Fruit fly (Drosophila melanogaster) whole organism, pupa: Measurements from ENCODE around the gene Cyp4g15.

ENCODE experiments used
- CG10348 ChIP-seq: fragments of 200-800 bp; sonication (Bioruptor generic); IDR thresholded peaks from 2 replicates; pipeline ENCODE4 v1.3.6; 2022; ENCODE audit warnings: missing biosample characterization, missing genetic modification characterization
- CG12605 ChIP-seq: fragments of 200-800 bp; sonication (Bioruptor generic); IDR thresholded peaks from 2 replicates; pipeline ENCODE4 v1.3.6; 2022; ENCODE audit warnings: missing biosample characterization, missing genetic modification characterization
- CG13204 ChIP-seq: fragments of 200-800 bp; sonication (Bioruptor generic); optimal IDR thresholded peaks from 2 replicates; lab custom pipeline; 2018; ENCODE audit warnings: missing biosample characterization, mild to moderate bottlenecking, missing genetic modification characterization, moderate library complexity
- CG14655 ChIP-seq: fragments of 200-800 bp; sonication (Bioruptor generic); optimal IDR thresholded peaks from 3 replicates; lab custom pipeline; 2017; ENCODE audit warnings: mild to moderate bottlenecking, missing biosample characterization, missing genetic modification reagents, missing genetic modification characterization
- CG15710 ChIP-seq: fragments of 200-800 bp; sonication (Bioruptor generic); optimal IDR thresholded peaks from 2 replicates; lab custom pipeline; 2018; ENCODE audit warnings: missing biosample characterization, mild to moderate bottlenecking, missing genetic modification characterization, moderate library complexity
- CG17806 ChIP-seq: fragments of 200-800 bp; sonication (Bioruptor generic); optimal IDR thresholded peaks from 2 replicates; lab custom pipeline; 2018; ENCODE audit warnings: missing biosample characterization, mild to moderate bottlenecking, missing genetic modification characterization, moderate library complexity
- CG32121 ChIP-seq: fragments of 200-800 bp; sonication (Bioruptor generic); IDR thresholded peaks from 2 replicates; pipeline ENCODE4 v1.3.6; 2022; ENCODE audit warnings: missing biosample characterization, missing genetic modification characterization
- CG34367 ChIP-seq: fragments of 200-800 bp; sonication (Bioruptor generic); optimal IDR thresholded peaks from 2 replicates; lab custom pipeline; 2018; ENCODE audit warnings: missing biosample characterization, mild to moderate bottlenecking, missing genetic modification characterization
- CG4496 ChIP-seq: fragments of 200-800 bp; sonication (Bioruptor generic); IDR thresholded peaks from 3 replicates; pipeline ENCODE4 v1.3.6; 2022; ENCODE audit warnings: missing biosample characterization, missing genetic modification characterization
- CG8159 ChIP-seq: fragments of 200-800 bp; sonication (Bioruptor generic); optimal IDR thresholded peaks from 3 replicates; lab custom pipeline; 2018; ENCODE audit warnings: missing biosample characterization, mild to moderate bottlenecking, missing genetic modification characterization, moderate library complexity
- CG8301 ChIP-seq: fragments of 200-800 bp; sonication (Bioruptor generic); optimal IDR thresholded peaks from 2 replicates; lab custom pipeline; 2018; ENCODE audit warnings: missing biosample characterization, mild to moderate bottlenecking, missing genetic modification characterization
- CG9948 ChIP-seq: fragments of 200-800 bp; sonication (Bioruptor generic); optimal IDR thresholded peaks from 2 replicates; lab custom pipeline; 2018; ENCODE audit warnings: missing biosample characterization, mild to moderate bottlenecking, missing genetic modification characterization, moderate library complexity
- D1 ChIP-seq: fragments of 200-800 bp; sonication (Bioruptor generic); optimal IDR thresholded peaks from 2 replicates; lab custom pipeline; 2018; ENCODE audit warnings: missing biosample characterization, mild to moderate bottlenecking, missing genetic modification characterization, moderate library complexity
- EcR ChIP-seq: fragments of 200-800 bp; sonication (Bioruptor generic); optimal IDR thresholded peaks from 3 replicates; lab custom pipeline; 2019; ENCODE audit warnings: missing biosample characterization, missing genetic modification characterization, mild to moderate bottlenecking, moderate library complexity, missing genetic modification reagents
- Ets98B ChIP-seq: fragments of 200-800 bp; sonication (Bioruptor generic); IDR thresholded peaks from 2 replicates; pipeline ENCODE4 v1.3.6; 2022; ENCODE audit warnings: missing biosample characterization, missing genetic modification characterization
- Pif1A ChIP-seq: fragments of 200-800 bp; sonication (Bioruptor generic); optimal IDR thresholded peaks from 3 replicates; lab custom pipeline; 2016; ENCODE audit warnings: missing biosample characterization, missing genetic modification characterization
- fd96Ca ChIP-seq: fragments of 200-800 bp; sonication (Bioruptor generic); IDR thresholded peaks from 3 replicates; pipeline ENCODE4 v1.3.6; 2022; ENCODE audit warnings: missing biosample characterization, missing genetic modification characterization
- gl ChIP-seq: fragments of 200-800 bp; sonication (Bioruptor generic); optimal IDR thresholded peaks from 2 replicates; lab custom pipeline; 2018; ENCODE audit warnings: missing biosample characterization, mild to moderate bottlenecking, missing genetic modification characterization
- rn ChIP-seq: fragments of 200-800 bp; sonication (Bioruptor generic); IDR thresholded peaks from 2 replicates; pipeline ENCODE4 v1.3.6; 2022; ENCODE audit warnings: missing biosample characterization, missing genetic modification characterization

Gene Cyp4g15

dm6 chrX:11458912-11459836 lies 17.7 kb upstream of the Cyp4g15 start, which contains the start of gene CG43155:
TSS of gene CG43155 (plus strand) at chrX:11459786.
- TF ChIP-seq CG34367 (tag; lab: Kevin White, UChicago) = no peak
- TF ChIP-seq, all 21 proteins: peak for 0

dm6 chrX:11464047-11464446 lies 12.8 kb upstream of the Cyp4g15 start:
- TF ChIP-seq CG8159 (tag; lab: Kevin White, UChicago) (no peak), EcR (GFP tag; lab: Kevin White, UChicago) (no peak), fd96Ca (GFP tag; lab: Robert Waterston, UW) (no peak), CG13204 (GFP tag; lab: Kevin White, UChicago) (no peak), CG4496 (GFP tag; lab: Robert Waterston, UW) (no peak)

dm6 chrX:11466757-11467156 lies 10.1 kb upstream of the Cyp4g15 start:
- TF ChIP-seq CG4496 (GFP tag; lab: Robert Waterston, UW) (0 out of 3 replicates have a peak, but pooled peaks have one; percentile 34), rn (no peak), fd96Ca (GFP tag; lab: Robert Waterston, UW) (0 out of 3 replicates have a peak, but pooled peaks have one; percentile 22)

DNA sequence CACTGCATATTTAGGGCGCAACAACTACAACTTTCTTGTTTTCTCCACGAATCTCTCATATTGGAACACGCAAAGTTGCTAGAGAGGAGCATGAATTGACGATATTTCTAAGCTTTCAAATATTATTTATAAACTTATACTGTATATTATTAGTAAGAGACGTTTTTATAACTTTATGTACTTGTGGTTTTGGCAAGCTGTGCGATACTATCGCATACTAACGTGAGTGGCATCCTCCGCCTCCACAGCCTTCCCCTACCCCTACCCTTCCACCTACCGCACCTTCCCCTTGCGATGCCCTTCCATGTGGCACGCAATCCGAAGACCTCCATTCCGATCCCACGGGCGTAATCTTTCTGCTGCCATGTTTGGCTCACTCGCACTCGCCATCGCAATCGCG lies 8.6 kb upstream of the Cyp4g15 start:
- TF ChIP-seq EcR (GFP tag; lab: Kevin White, UChicago) = no peak
- no peak for TF ChIP-seq Ets98B (GFP tag; lab: Robert Waterston, UW)
- TF ChIP-seq CG32121 (GFP tag; lab: Robert Waterston, UW) = no peak
- TF ChIP-seq CG8159 (tag; lab: Kevin White, UChicago) = no peak
- no peak for TF ChIP-seq CG10348 (GFP tag; lab: Robert Waterston, UW)

dm6 chrX:11483297-11483696 lies 6.4 kb downstream of the Cyp4g15 start, which contains the start of gene Uba5:
TSS of gene Uba5 (plus strand) at chrX:11483518.
- TF ChIP-seq D1 (tag; lab: Kevin White, UChicago) = no peak
- no peak for TF ChIP-seq CG10348 (GFP tag; lab: Robert Waterston, UW)
- TF ChIP-seq gl = no peak
- TF ChIP-seq CG4496 (GFP tag; lab: Robert Waterston, UW) = peak; percentile 44; the same call in 1 of the 3 replicates

DNA sequence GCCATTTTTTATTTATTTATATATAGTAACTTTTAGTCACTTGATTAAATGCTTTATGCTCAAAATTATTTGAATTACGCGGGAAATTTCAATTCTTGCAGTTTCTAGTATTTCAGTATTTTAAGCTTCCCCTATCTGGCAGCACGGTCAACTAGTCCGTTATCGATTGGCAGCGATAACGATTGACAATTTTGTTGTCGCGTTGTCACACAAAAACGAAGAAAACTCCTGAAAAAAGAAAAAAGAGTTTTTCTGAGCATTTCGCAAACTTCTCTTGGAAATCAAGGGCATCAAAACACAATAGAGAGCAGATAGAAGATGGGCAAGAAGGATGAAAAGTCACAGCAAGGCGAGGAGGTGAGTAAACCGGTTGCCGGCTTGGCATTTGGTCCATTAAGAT lies 8.2 kb downstream of the Cyp4g15 start, which contains the start of gene Spase25:
Gene Spase25, plus strand, starts transcription at position 176 of the 400 bp plus-strand sequence.
- TF ChIP-seq CG34367 (tag; lab: Kevin White, UChicago) = peak; percentile 42
- TF ChIP-seq gl = peak; percentile 57
- TF ChIP-seq CG17806 (tag; lab: Kevin White, UChicago) = peak; percentile 24
- TF ChIP-seq CG8301 (tag; lab: Kevin White, UChicago) = peak; percentile 37
- TF ChIP-seq CG15710 = peak; percentile 21
- TF ChIP-seq CG12605 (GFP tag; lab: Robert Waterston, UW) = peak; percentile 36; the same call in 1 of the 2 replicates
- no peak for TF ChIP-seq CG10348 (GFP tag; lab: Robert Waterston, UW)
- TF ChIP-seq Ets98B (GFP tag; lab: Robert Waterston, UW) = no peak
- peak; percentile 6 for TF ChIP-seq CG8159 (tag; lab: Kevin White, UChicago)

DNA sequence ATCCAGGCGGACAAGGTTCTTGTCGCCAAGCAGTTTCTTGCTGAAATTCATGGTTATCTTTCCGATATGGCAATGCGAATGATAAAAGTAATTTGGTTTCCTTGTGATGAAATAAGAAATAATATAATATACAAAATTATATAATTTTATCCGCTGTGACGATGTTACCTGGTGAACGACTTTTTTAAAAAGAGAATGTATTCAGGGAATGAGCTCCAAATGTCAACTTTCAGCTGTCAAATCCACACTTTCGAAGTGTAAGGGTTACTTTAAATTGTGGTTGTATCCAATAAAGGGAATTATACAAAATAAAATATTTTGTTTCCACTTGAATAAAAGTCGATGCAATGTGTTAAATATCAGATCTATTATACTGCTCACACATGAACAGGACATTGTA lies 14.6 kb downstream of the Cyp4g15 start, which contains the start of gene CG33235:
Gene CG33235, minus strand, starts transcription at position 101 of the 400 bp plus-strand sequence.
- no peak for TF ChIP-seq CG12605 (GFP tag; lab: Robert Waterston, UW)
- TF ChIP-seq CG13204 (GFP tag; lab: Kevin White, UChicago) = no peak
- TF ChIP-seq CG14655 = no peak
- no peak for TF ChIP-seq CG10348 (GFP tag; lab: Robert Waterston, UW)
- TF ChIP-seq CG15710 = no peak
- no peak for TF ChIP-seq CG34367 (tag; lab: Kevin White, UChicago)
- no peak for TF ChIP-seq EcR (GFP tag; lab: Kevin White, UChicago)
- no peak for TF ChIP-seq D1 (tag; lab: Kevin White, UChicago)
- no peak for TF ChIP-seq rn
- no peak for TF ChIP-seq Pif1A (GFP tag; lab: Kevin White, UChicago)
- TF ChIP-seq CG17806 (tag; lab: Kevin White, UChicago) = no peak
- TF ChIP-seq fd96Ca (GFP tag; lab: Robert Waterston, UW) = no peak
- TF ChIP-seq CG8301 (tag; lab: Kevin White, UChicago) = no peak
- TF ChIP-seq gl = no peak
- no peak for TF ChIP-seq CG32121 (GFP tag; lab: Robert Waterston, UW)
- no peak for TF ChIP-seq Ets98B (GFP tag; lab: Robert Waterston, UW)
- no peak for TF ChIP-seq CG9948
